Fruit fly (Drosophila melanogaster) whole organism, embryonic: ENCODE results near the gene robo3.

Source experiments
- CG12155 ChIP-seq: fragments of 200-800 bp; sonication (Bioruptor generic); optimal IDR thresholded peaks from 3 replicates; lab custom pipeline; 2016; ENCODE audit warnings: missing biosample characterization, missing genetic modification characterization
- CG14014 ChIP-seq: fragments of 200-800 bp; sonication (Bioruptor generic); IDR thresholded peaks from 2 replicates; pipeline ENCODE4 v1.3.6; 2022; ENCODE audit warnings: missing biosample characterization, missing genetic modification characterization
- CG1832 ChIP-seq: fragments of 200-800 bp; sonication (Bioruptor generic); optimal IDR thresholded peaks from 2 replicates; lab custom pipeline; 2017; ENCODE audit warnings: missing biosample characterization, mild to moderate bottlenecking, missing genetic modification characterization, inconsistent platforms
- CG4820 ChIP-seq: fragments of 200-800 bp; sonication (Bioruptor generic); optimal IDR thresholded peaks from 3 replicates; lab custom pipeline; 2016; ENCODE audit warnings: missing biosample characterization, missing genetic modification characterization
- CG9437 ChIP-seq: fragments of 200-800 bp; sonication (Bioruptor generic); optimal IDR thresholded peaks from 2 replicates; lab custom pipeline; 2018; ENCODE audit warnings: missing biosample characterization, mild to moderate bottlenecking, missing genetic modification characterization
- CHES-1-like ChIP-seq: fragments of 200-800 bp; sonication (Bioruptor generic); optimal IDR thresholded peaks from 2 replicates; lab custom pipeline; 2016; ENCODE audit warnings: missing biosample characterization, missing genetic modification characterization
- CTCF ChIP-seq: fragments of 200-800 bp; sonication (Bioruptor generic); optimal IDR thresholded peaks from 2 replicates; lab custom pipeline; 2017; ENCODE audit warnings: missing biosample characterization, mild to moderate bottlenecking, missing genetic modification characterization, moderate library complexity
- Pdp1 ChIP-seq, 2 experiments: fragments of 200-800 bp; sonication (Bioruptor generic); optimal IDR thresholded peaks; 3 replicates each; lab custom pipeline; 2016; ENCODE audit warnings: missing biosample characterization in 2 of 2, missing genetic modification characterization in 2 of 2, mild to moderate bottlenecking in 1 of 2, moderate library complexity in 1 of 2
- Trl ChIP-seq, 3 experiments: fragments of >200 bp in 2 of 3; fragments of 200-800 bp in 1 of 3; sonication (Bioruptor generic) in 1 of 3; optimal IDR thresholded peaks; 2 replicates in 1 of 3; 3 replicates in 2 of 3; lab custom pipeline; 2016 to 2017; ENCODE audit warnings: missing biosample characterization in 1 of 3, missing genetic modification characterization in 1 of 3
- Xrp1 ChIP-seq: fragments of 200-800 bp; sonication (Bioruptor generic); IDR thresholded peaks from 2 replicates; pipeline ENCODE4 v1.3.6; 2022; ENCODE audit warnings: missing biosample characterization, missing genetic modification characterization
- dpn ChIP-seq, 2 experiments: fragments of 200-800 bp; sonication (Bioruptor generic); optimal IDR thresholded peaks; 3 replicates each; lab custom pipeline; 2016; ENCODE audit warnings: missing biosample characterization in 2 of 2, missing genetic modification characterization in 2 of 2
- en ChIP-seq: fragments of 200-800 bp; sonication (Bioruptor generic); optimal IDR thresholded peaks from 2 replicates; lab custom pipeline; 2016; ENCODE audit warnings: missing biosample characterization, missing genetic modification characterization
- ewg ChIP-seq: fragments of 200-800 bp; sonication (Bioruptor generic); optimal IDR thresholded peaks from 3 replicates; lab custom pipeline; 2017; ENCODE audit warnings: mild to moderate bottlenecking, missing biosample characterization, missing genetic modification reagents, missing genetic modification characterization
- pita ChIP-seq: fragments of 200-800 bp; sonication (Bioruptor generic); optimal IDR thresholded peaks from 2 replicates; lab custom pipeline; 2017; ENCODE audit warnings: missing biosample characterization, mild to moderate bottlenecking, missing genetic modification characterization

Gene robo3

dm6 chr2L:1346034-1346433, 89.8 kb downstream of the robo3 start:
- TF ChIP-seq CG14014 (GFP tag; lab: Robert Waterston, UW): no peak
- TF ChIP-seq CG4820 (GFP tag; lab: Kevin White, UChicago): no peak
- TF ChIP-seq ewg (GFP tag; lab: Kevin White, UChicago): peak; percentile 90
- TF ChIP-seq CG12155: peak; percentile 50
- no peak for TF ChIP-seq CG9437 (GFP tag; lab: Kevin White, UChicago)
- TF ChIP-seq CG1832 (GFP tag; lab: Kevin White, UChicago): no peak
- TF ChIP-seq CHES-1-like: no peak
- no peak for TF ChIP-seq Pdp1 (GFP tag; optimal IDR thresholded peaks at IDR 0.05; lab: Kevin White, UChicago)
- no peak for TF ChIP-seq pita
- TF ChIP-seq Xrp1: no peak
- TF ChIP-seq Trl (optimal IDR thresholded peaks at IDR 0.05; lab: Kevin White, UChicago): peak; percentile 3 to 5
- TF ChIP-seq Trl (GFP tag; optimal IDR thresholded peaks at IDR 0.05; lab: Kevin White, UChicago): no peak
- TF ChIP-seq en (GFP tag; lab: Kevin White, UChicago): no peak
- no peak for TF ChIP-seq dpn (GFP tag; optimal IDR thresholded peaks at IDR 0.05; lab: Kevin White, UChicago)
- TF ChIP-seq CTCF (GFP tag; lab: Kevin White, UChicago): peak; percentile 80
- TF ChIP-seq, all 482 proteins: peak for 4
